Worm (Caenorhabditis elegans) whole organism, L3 larva: ENCODE results near the gene ptr-20.

Source experiments
- R02D3.7 ChIP-seq: fragments of 150-350 bp; optimal IDR thresholded peaks from 2 replicates; lab custom pipeline; 2014; ENCODE audit warnings: missing biosample characterization, missing genetic modification characterization
- ZK546.5 ChIP-seq: sonication (generic microtip); optimal IDR thresholded peaks from 2 replicates; lab custom pipeline; 2017; ENCODE audit warnings: missing biosample characterization, missing genetic modification characterization
- aly-2 ChIP-seq: fragments of 150-350 bp; optimal IDR thresholded peaks from 2 replicates; lab custom pipeline; 2014; ENCODE audit warnings: missing biosample characterization, missing genetic modification characterization
- ceh-16 ChIP-seq: sonication (generic microtip); optimal IDR thresholded peaks from 2 replicates; lab custom pipeline; 2017; ENCODE audit warnings: missing biosample characterization, missing genetic modification characterization
- ceh-28 ChIP-seq: fragments of 150-350 bp; optimal IDR thresholded peaks from 2 replicates; lab custom pipeline; 2014; ENCODE audit warnings: missing biosample characterization, missing genetic modification reagents, missing genetic modification characterization
- ceh-82 ChIP-seq: fragments of 150-350 bp; optimal IDR thresholded peaks from 2 replicates; lab custom pipeline; 2014; ENCODE audit warnings: missing biosample characterization, missing genetic modification characterization
- ceh-9 ChIP-seq: sonication (generic microtip); optimal IDR thresholded peaks from 2 replicates; lab custom pipeline; 2018; ENCODE audit warnings: missing biosample characterization, missing genetic modification characterization
- egl-27 ChIP-seq: sonication (generic microtip); optimal IDR thresholded peaks from 4 replicates; lab custom pipeline; 2017; ENCODE audit warnings: missing biosample characterization, missing genetic modification reagents, missing genetic modification characterization
- egl-5 ChIP-seq: fragments of 150-350 bp; optimal IDR thresholded peaks from 2 replicates; lab custom pipeline; 2017; ENCODE audit warnings: missing biosample characterization, missing genetic modification reagents, missing genetic modification characterization, inconsistent platforms
- elt-1 ChIP-seq: fragments of 150-350 bp; optimal IDR thresholded peaks from 2 replicates; lab custom pipeline; 2014; ENCODE audit warnings: missing biosample characterization, missing genetic modification characterization
- elt-2 ChIP-seq: sonication (generic microtip); optimal IDR thresholded peaks from 2 replicates; lab custom pipeline; 2016; ENCODE audit warnings: missing genetic modification reagents, mild to moderate bottlenecking, missing genetic modification characterization, missing compliant biosample characterization
- elt-3 ChIP-seq, 3 experiments: fragments of 150-350 bp in 1 of 3; sonication (generic microtip) in 2 of 3; optimal IDR thresholded peaks; 2 replicates in 2 of 3; 4 replicates in 1 of 3; lab custom pipeline; 2014 to 2017; ENCODE audit warnings: missing biosample characterization in 3 of 3, missing genetic modification characterization in 3 of 3
- eor-1 ChIP-seq, 2 experiments: fragments of 150-350 bp; optimal IDR thresholded peaks; 2 replicates each; lab custom pipeline; 2014 to 2018; ENCODE audit warnings: missing biosample characterization in 2 of 2, missing genetic modification characterization in 2 of 2
- fkh-10 ChIP-seq: sonication (generic microtip); optimal IDR thresholded peaks from 2 replicates; lab custom pipeline; 2017; ENCODE audit warnings: missing biosample characterization, missing genetic modification reagents, missing genetic modification characterization
- fkh-2 ChIP-seq: fragments of 150-350 bp; optimal IDR thresholded peaks from 2 replicates; lab custom pipeline; 2014; ENCODE audit warnings: missing biosample characterization, missing genetic modification reagents, missing genetic modification characterization
- fos-1 ChIP-seq: fragments of 150-350 bp; optimal IDR thresholded peaks from 2 replicates; lab custom pipeline; 2014; ENCODE audit warnings: missing biosample characterization, missing genetic modification characterization
- hmg-11 ChIP-seq: sonication (generic microtip); optimal IDR thresholded peaks from 2 replicates; lab custom pipeline; 2016; ENCODE audit warnings: missing genetic modification characterization, missing compliant biosample characterization
- jun-1 ChIP-seq: fragments of 150-350 bp; optimal IDR thresholded peaks from 2 replicates; lab custom pipeline; 2014; ENCODE audit warnings: missing biosample characterization, missing genetic modification reagents, missing genetic modification characterization
- lin-39 ChIP-seq: fragments of 150-350 bp; optimal IDR thresholded peaks from 2 replicates; lab custom pipeline; 2018; ENCODE audit warnings: missing biosample characterization, missing genetic modification reagents, missing genetic modification characterization
- mdl-1 ChIP-seq: fragments of 150-350 bp; optimal IDR thresholded peaks from 2 replicates; lab custom pipeline; 2014; ENCODE audit warnings: missing biosample characterization, missing genetic modification characterization
- mml-1 ChIP-seq: fragments of 150-350 bp; sonication (generic microtip); optimal IDR thresholded peaks from 3 replicates; lab custom pipeline; 2014; ENCODE audit warnings: missing biosample characterization, missing genetic modification characterization
- nfya-1 ChIP-seq: sonication (generic microtip); optimal IDR thresholded peaks from 2 replicates; lab custom pipeline; 2017; ENCODE audit warnings: missing genetic modification characterization, mild to moderate bottlenecking, missing compliant biosample characterization, antibody characterized with exemption, moderate library complexity; ENCODE audit not compliant: insufficient read depth
- nhr-11 ChIP-seq: fragments of 150-350 bp; optimal IDR thresholded peaks from 2 replicates; lab custom pipeline; 2014; ENCODE audit warnings: missing biosample characterization, missing genetic modification characterization
- nhr-12 ChIP-seq: fragments of 150-350 bp; optimal IDR thresholded peaks from 2 replicates; lab custom pipeline; 2014; ENCODE audit warnings: missing biosample characterization, missing genetic modification characterization
- nhr-23 ChIP-seq: fragments of 150-350 bp; optimal IDR thresholded peaks from 2 replicates; lab custom pipeline; 2014; ENCODE audit warnings: missing biosample characterization, missing genetic modification reagents, missing genetic modification characterization
- nhr-237 ChIP-seq: fragments of 150-350 bp; optimal IDR thresholded peaks from 2 replicates; lab custom pipeline; 2014; ENCODE audit warnings: missing biosample characterization, missing genetic modification characterization
- nhr-25 ChIP-seq: sonication (generic microtip); optimal IDR thresholded peaks from 2 replicates; lab custom pipeline; 2017; ENCODE audit warnings: missing biosample characterization, missing genetic modification characterization
- nhr-43 ChIP-seq: sonication (generic microtip); optimal IDR thresholded peaks from 2 replicates; lab custom pipeline; 2016; ENCODE audit warnings: mild to moderate bottlenecking, missing genetic modification characterization, missing compliant biosample characterization; ENCODE audit not compliant: poor library complexity, severe bottlenecking
- nhr-67 ChIP-seq: fragments of 150-350 bp; optimal IDR thresholded peaks from 2 replicates; lab custom pipeline; 2014; ENCODE audit warnings: missing biosample characterization, missing genetic modification characterization
- nhr-76 ChIP-seq: fragments of 150-350 bp; sonication (generic microtip); optimal IDR thresholded peaks from 5 replicates; lab custom pipeline; 2014; ENCODE audit warnings: missing biosample characterization, missing genetic modification characterization
- nhr-77 ChIP-seq: fragments of 150-350 bp; optimal IDR thresholded peaks from 2 replicates; lab custom pipeline; 2014; ENCODE audit warnings: missing biosample characterization, missing genetic modification characterization
- pha-4 ChIP-seq: fragments of 150-350 bp; optimal IDR thresholded peaks from 2 replicates; lab custom pipeline; 2014; ENCODE audit warnings: missing biosample characterization, missing genetic modification reagents, missing genetic modification characterization
- pqm-1 ChIP-seq: fragments of 150-350 bp; optimal IDR thresholded peaks from 2 replicates; lab custom pipeline; 2017; ENCODE audit warnings: missing biosample characterization, missing genetic modification characterization, inconsistent platforms
- skn-1 ChIP-seq: fragments of 150-350 bp; optimal IDR thresholded peaks from 2 replicates; lab custom pipeline; 2014; ENCODE audit warnings: missing biosample characterization, missing genetic modification characterization
- snpc-4 ChIP-seq: fragments of 150-350 bp; optimal IDR thresholded peaks from 2 replicates; lab custom pipeline; 2014; ENCODE audit warnings: missing biosample characterization, missing genetic modification characterization
- unc-39 ChIP-seq: sonication (generic microtip); optimal IDR thresholded peaks from 4 replicates; lab custom pipeline; 2017; ENCODE audit warnings: missing biosample characterization, missing genetic modification characterization
- unc-62 ChIP-seq: fragments of 150-350 bp; sonication (generic microtip); optimal IDR thresholded peaks from 4 replicates; lab custom pipeline; 2014; ENCODE audit warnings: missing biosample characterization, missing genetic modification reagents, missing genetic modification characterization
- zag-1 ChIP-seq: fragments of 150-350 bp; optimal IDR thresholded peaks from 2 replicates; lab custom pipeline; 2014; ENCODE audit warnings: missing biosample characterization, missing genetic modification characterization
- ztf-4 ChIP-seq: fragments of 150-350 bp; optimal IDR thresholded peaks from 2 replicates; lab custom pipeline; 2014; ENCODE audit warnings: missing biosample characterization, missing genetic modification characterization

The ptr-20 gene

ce11 chrII:15203398-15204068, 45.6 kb downstream of the ptr-20 start:
- TF ChIP-seq snpc-4 (tag; lab: Kevin White, UChicago) = no peak
- no peak for TF ChIP-seq ztf-4 (tag; lab: Kevin White, UChicago)
- TF ChIP-seq ZK546.5 (tag; lab: Kevin White, UChicago) = no peak
- TF ChIP-seq nhr-25 = peak; percentile 96
- TF ChIP-seq aly-2 (tag; lab: Kevin White, UChicago) = no peak
- no peak for TF ChIP-seq nhr-237
- no peak for TF ChIP-seq fkh-2 (tag; lab: Kevin White, UChicago)
- TF ChIP-seq elt-2 (tag; lab: Kevin White, UChicago) = no peak
- no peak for TF ChIP-seq nhr-76 (tag; lab: Kevin White, UChicago)
- TF ChIP-seq R02D3.7 (tag; lab: Kevin White, UChicago) = no peak
- peak; percentile 13 for TF ChIP-seq nfya-1
- TF ChIP-seq egl-27 (tag; lab: Kevin White, UChicago) = no peak
- peak; percentile 21 for TF ChIP-seq hmg-11 (tag; lab: Kevin White, UChicago)
- no peak for TF ChIP-seq pqm-1 (tag; lab: Kevin White, UChicago)
- no peak for TF ChIP-seq nhr-77
- TF ChIP-seq ceh-16 = no peak
- TF ChIP-seq unc-39 (tag; lab: Kevin White, UChicago) = no peak
- no peak for TF ChIP-seq elt-3 (tag; optimal IDR thresholded peaks at IDR 0.05; lab: Kevin White, UChicago)
- TF ChIP-seq ceh-82 (tag; lab: Kevin White, UChicago) = no peak
- TF ChIP-seq pha-4 = peak; percentile 67
- TF ChIP-seq nhr-12 (tag; lab: Kevin White, UChicago) = no peak
- no peak for TF ChIP-seq nhr-67 (tag; lab: Kevin White, UChicago)
- no peak for TF ChIP-seq skn-1 (tag; lab: Kevin White, UChicago)
- no peak for TF ChIP-seq nhr-11
- no peak for TF ChIP-seq fos-1 (tag; lab: Kevin White, UChicago)
- no peak for TF ChIP-seq zag-1 (tag; lab: Kevin White, UChicago)

ce11 chrII:15204069-15204850, 46.3 kb downstream of the ptr-20 start:
- TF ChIP-seq fkh-2 (tag; lab: Kevin White, UChicago) (no peak), fkh-10 (GFP tag; lab: Kevin White, UChicago) (no peak), mml-1 (no peak), elt-2 (tag; lab: Kevin White, UChicago) (no peak), mdl-1 (tag; lab: Kevin White, UChicago) (no peak), elt-3 (tag; optimal IDR thresholded peaks at IDR 0.05; lab: Kevin White, UChicago) (no peak), nhr-77 (no peak), ceh-28 (tag; lab: Kevin White, UChicago) (no peak), pqm-1 (tag; lab: Kevin White, UChicago) (no peak), egl-27 (tag; lab: Kevin White, UChicago) (no peak), eor-1 (tag; optimal IDR thresholded peaks at IDR 0.05; lab: Kevin White, UChicago) (no peak), egl-5 (tag; lab: Kevin White, UChicago) (no peak), elt-1 (tag; lab: Kevin White, UChicago) (no peak)
- TF ChIP-seq, all 47 proteins: peak for 0

- peak; percentile 30 for TF ChIP-seq nfya-1
- peak; percentile 18 for TF ChIP-seq jun-1 (tag; lab: Kevin White, UChicago)
- peak; percentile 8 for TF ChIP-seq mml-1
- TF ChIP-seq lin-39 (tag; lab: Kevin White, UChicago) = peak; percentile 15
- no peak for TF ChIP-seq R02D3.7 (tag; lab: Kevin White, UChicago)
- TF ChIP-seq unc-62 (GFP tag; lab: Kevin White, UChicago) = no peak
- TF ChIP-seq mdl-1 (tag; lab: Kevin White, UChicago) = peak; percentile 27
- peak; percentile 42 for TF ChIP-seq ztf-4 (tag; lab: Kevin White, UChicago)
- TF ChIP-seq nhr-25 = peak; percentile 77
- no peak for TF ChIP-seq ceh-9
- peak; percentile 65 for TF ChIP-seq nhr-23 (tag; lab: Kevin White, UChicago)
- peak; percentile 12 for TF ChIP-seq pha-4
- no peak for TF ChIP-seq elt-3 (tag; optimal IDR thresholded peaks at IDR 0.05; lab: Kevin White, UChicago)
- no peak for TF ChIP-seq nhr-12 (tag; lab: Kevin White, UChicago)
- TF ChIP-seq nhr-43 = peak; percentile 38
- TF ChIP-seq elt-1 (tag; lab: Kevin White, UChicago) = no peak
- peak; percentile 25 for TF ChIP-seq egl-27 (tag; lab: Kevin White, UChicago)
- no peak for TF ChIP-seq zag-1 (tag; lab: Kevin White, UChicago)
- no peak for TF ChIP-seq ceh-28 (tag; lab: Kevin White, UChicago)
- no peak for TF ChIP-seq nhr-237
- no peak for TF ChIP-seq elt-2 (tag; lab: Kevin White, UChicago)
Observed at ce11 chrII:15205346-15205745, 47.4 kb downstream of the ptr-20 start.
